Fruit fly (Drosophila melanogaster): ENCODE results near the gene CG14391.
A peak's percentile ranks its signal among the peaks of the same experiment; 100 is the strongest.

CG14391 gene

DNA sequence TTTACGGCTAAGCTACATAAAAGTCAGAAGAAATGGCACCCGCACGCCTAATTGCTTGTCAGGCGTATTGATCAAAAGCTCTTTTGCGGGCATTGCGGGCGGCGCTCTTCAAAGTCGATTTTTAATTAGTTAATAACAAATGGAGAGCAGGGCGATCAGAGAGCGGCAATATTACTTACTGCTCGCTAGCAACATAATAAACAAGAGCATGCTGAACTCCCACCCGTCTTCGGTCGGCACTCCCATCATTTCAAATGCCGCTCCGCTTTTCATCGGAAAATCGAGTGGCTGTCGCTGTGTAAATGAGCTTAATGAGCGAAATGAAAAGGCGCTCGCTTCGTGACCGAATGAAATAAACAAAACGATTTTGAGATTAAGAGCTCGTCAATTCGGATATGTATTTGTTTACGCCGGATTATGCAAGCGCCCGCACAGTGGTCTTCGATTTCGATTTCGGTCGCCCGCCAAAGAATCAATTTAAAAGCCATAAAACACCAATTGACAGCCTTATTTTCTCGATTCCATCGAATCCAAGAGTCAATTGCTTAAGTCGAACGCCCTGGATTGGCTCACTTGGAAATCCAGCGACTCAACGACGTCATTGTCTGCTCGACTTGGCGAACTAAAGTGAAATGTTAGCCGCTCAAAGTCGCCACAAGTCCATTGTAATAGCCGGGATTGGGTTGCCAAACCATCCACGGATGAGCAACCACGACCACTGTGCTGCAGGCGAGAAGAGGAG, 41.0 kb downstream of the CG14391 start (continued):
- TF ChIP-seq pho (GFP tag; optimal IDR thresholded peaks at IDR 0.05) (peak; percentile 55), Usf (GFP tag; optimal IDR thresholded peaks at IDR 0.05) (peak; percentile 51), amos (GFP tag; IDR thresholded peaks at IDR 0.05; ENCODE audit: partially characterized antibody) (no peak), CG12659 (GFP tag; optimal IDR thresholded peaks at IDR 0.05) (peak; percentile 90), sug (tag; optimal IDR thresholded peaks at IDR 0.05) (peak; percentile 63), CG30431 (GFP tag; optimal IDR thresholded peaks at IDR 0.05) (peak; percentile 74), bowl (GFP tag; IDR thresholded peaks at IDR 0.05) (peak; percentile 46; the same call in 1 of the 2 replicates), CG3065 (GFP tag; optimal IDR thresholded peaks at IDR 0.05) (peak; percentile 58), disco-r (GFP tag; optimal IDR thresholded peaks at IDR 0.05) (peak; percentile 63), nerfin-2 (GFP tag; IDR thresholded peaks at IDR 0.05; ENCODE audit: partially characterized antibody) (0 out of 2 replicates have a peak, but pooled peaks have one; percentile 18), Sox100B (GFP tag; optimal IDR thresholded peaks at IDR 0.05) (peak; percentile 92), Hey (tag; optimal IDR thresholded peaks at IDR 0.05) (no peak), CG9437 (GFP tag; optimal IDR thresholded peaks at IDR 0.05) (peak; percentile 84), CG12155 (GFP tag; optimal IDR thresholded peaks at IDR 0.05) (peak; percentile 57), eve (GFP tag; optimal IDR thresholded peaks at IDR 0.05) (no peak), CG9727 (GFP tag; optimal IDR thresholded peaks at IDR 0.05) (peak; percentile 61), unpg (GFP tag; optimal IDR thresholded peaks at IDR 0.05) (peak; percentile 81), Dad (GFP tag; optimal IDR thresholded peaks at IDR 0.05) (peak; percentile 80), CG11696 (GFP tag; IDR thresholded peaks at IDR 0.05) (0 out of 2 replicates have a peak, but pooled peaks have one; percentile 46), repo (GFP tag; optimal IDR thresholded peaks at IDR 0.05) (peak; percentile 66), CG7357 (GFP tag; IDR thresholded peaks at IDR 0.05) (peak; percentile 81), fu2 (GFP tag; optimal IDR thresholded peaks at IDR 0.05) (peak; percentile 75), h (optimal IDR thresholded peaks at IDR 0.05) (no peak), CG10209 (GFP tag; optimal IDR thresholded peaks at IDR 0.05) (peak; percentile 86), bab2 (GFP tag; optimal IDR thresholded peaks at IDR 0.05) (peak; percentile 76), stc (GFP tag; IDR thresholded peaks at IDR 0.05) (peak; percentile 87), CG18011 (GFP tag; optimal IDR thresholded peaks at IDR 0.05) (peak; percentile 60), CG13287 (GFP tag; IDR thresholded peaks at IDR 0.05; ENCODE audit: partially characterized antibody) (peak; percentile 16; the same call in 1 of the 2 replicates), trh (GFP tag; optimal IDR thresholded peaks at IDR 0.05) (peak; percentile 48), fd64A (GFP tag; optimal IDR thresholded peaks at IDR 0.05) (peak; percentile 52), CG11504 (tag; optimal IDR thresholded peaks at IDR 0.05) (peak; percentile 88), CG14050 (GFP tag; IDR thresholded peaks at IDR 0.05) (peak; percentile 75), CG7271 (tag; optimal IDR thresholded peaks at IDR 0.05) (no peak), luna (GFP tag; optimal IDR thresholded peaks at IDR 0.05) (peak; percentile 47), cato (GFP tag; optimal IDR thresholded peaks at IDR 0.05; ENCODE audit: borderline replicate concordance) (peak; percentile 28), CG9215 (GFP tag; IDR thresholded peaks at IDR 0.05) (peak; percentile 83), ase (GFP tag; IDR thresholded peaks at IDR 0.05) (peak; percentile 74), CG13424 (tag; optimal IDR thresholded peaks at IDR 0.05) (peak; percentile 88), Dip2 (GFP tag; IDR thresholded peaks at IDR 0.05) (peak; percentile 57), gsb-n (tag; optimal IDR thresholded peaks at IDR 0.05) (peak; percentile 27), CG12744 (GFP tag; optimal IDR thresholded peaks at IDR 0.05) (peak; percentile 65), HmgZ (tag; optimal IDR thresholded peaks at IDR 0.05) (peak; percentile 64), Mad (GFP tag; optimal IDR thresholded peaks at IDR 0.05) (peak; percentile 69), pum (GFP tag; optimal IDR thresholded peaks at IDR 0.05) (peak; percentile 81), Hmr (GFP tag; optimal IDR thresholded peaks at IDR 0.05) (peak; percentile 69), CG2116 (GFP tag; optimal IDR thresholded peaks at IDR 0.05) (peak; percentile 42), CG15011 (GFP tag; optimal IDR thresholded peaks at IDR 0.05) (peak; percentile 74), Poxn (GFP tag; IDR thresholded peaks at IDR 0.05) (peak; percentile 62), CG6813 (GFP tag; optimal IDR thresholded peaks at IDR 0.05) (peak; percentile 65)
